Worm (Caenorhabditis elegans): ENCODE results near the gene rei-1.

- no peak for TF ChIP-seq med-1 (GFP tag; optimal IDR thresholded peaks at IDR 0.05; ENCODE audit: insufficient read depth)
- TF ChIP-seq ztf-29 (GFP tag; IDR thresholded peaks at IDR 0.05), result no peak
- TF ChIP-seq ref-1 (GFP tag; conservative IDR thresholded peaks at IDR 0.05), result no peak
- TF ChIP-seq klf-2 (GFP tag; conservative IDR thresholded peaks at IDR 0.05), result no peak
These were observed 9.2 kb upstream of the rei-1 start for ce11 chrIII:4107227-4107626.

Measured in whole organism, midembryonic.